Fruit fly (Drosophila melanogaster): ENCODE data around the gene CG13305.

Gene CG13305

DNA sequence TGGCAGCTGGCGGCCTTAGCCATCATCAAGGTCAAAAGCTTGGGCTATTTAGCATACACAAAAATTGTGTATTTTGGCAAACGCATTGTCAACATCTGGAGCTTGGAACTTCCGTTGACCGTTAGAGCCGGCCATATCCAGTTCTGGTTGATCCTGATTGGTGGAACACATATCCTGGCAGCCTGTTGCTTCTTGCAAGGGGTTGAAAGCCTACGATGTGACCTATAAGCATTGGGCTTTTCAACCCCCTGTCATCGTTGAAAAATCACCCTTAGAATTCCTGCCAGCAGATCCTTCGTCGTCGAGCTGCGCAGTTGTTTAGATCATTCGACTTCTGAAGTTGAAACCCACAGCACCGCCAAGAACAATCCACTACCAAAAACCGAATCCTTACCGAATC lies at the start of gene CG13305, which contains the start of gene Pex7:
Gene CG13305, minus strand, starts transcription at position 2 of the 400 bp plus-strand sequence.
Gene Pex7, plus strand, starts transcription at position 325 of the 400 bp plus-strand sequence.
- no peak for TF ChIP-seq insv (GFP tag; optimal IDR thresholded peaks at IDR 0.05)
- TF ChIP-seq Nf-YC (tag; optimal IDR thresholded peaks at IDR 0.05): peak; percentile 93
- peak; percentile 60; the same call in 1 of the 2 replicates for TF ChIP-seq seq (GFP tag; IDR thresholded peaks at IDR 0.05)
- peak; percentile 93 for TF ChIP-seq Nf-YB (GFP tag; optimal IDR thresholded peaks at IDR 0.05)
- no peak for TF ChIP-seq jing (GFP tag; optimal IDR thresholded peaks at IDR 0.05)
- no peak for TF ChIP-seq sc (optimal IDR thresholded peaks at IDR 0.05)
- no peak for TF ChIP-seq sc (GFP tag; optimal IDR thresholded peaks at IDR 0.05)
- no peak for TF ChIP-seq Antp (GFP tag; optimal IDR thresholded peaks at IDR 0.05)
- no peak for TF ChIP-seq B-H2 (GFP tag; optimal IDR thresholded peaks at IDR 0.05)
- TF ChIP-seq Hr78 (GFP tag; optimal IDR thresholded peaks at IDR 0.05): no peak
- TF ChIP-seq Xrp1 (GFP tag; IDR thresholded peaks at IDR 0.05): no peak
- TF ChIP-seq jumu (GFP tag; optimal IDR thresholded peaks at IDR 0.05): no peak
- TF ChIP-seq peb (GFP tag; IDR thresholded peaks at IDR 0.05): no peak
- TF ChIP-seq scrt (GFP tag; optimal IDR thresholded peaks at IDR 0.05): peak; percentile 91
- no peak for TF ChIP-seq CG17829 (tag; optimal IDR thresholded peaks at IDR 0.05)
- no peak for TF ChIP-seq Dp (GFP tag; optimal IDR thresholded peaks at IDR 0.05)

DNA sequence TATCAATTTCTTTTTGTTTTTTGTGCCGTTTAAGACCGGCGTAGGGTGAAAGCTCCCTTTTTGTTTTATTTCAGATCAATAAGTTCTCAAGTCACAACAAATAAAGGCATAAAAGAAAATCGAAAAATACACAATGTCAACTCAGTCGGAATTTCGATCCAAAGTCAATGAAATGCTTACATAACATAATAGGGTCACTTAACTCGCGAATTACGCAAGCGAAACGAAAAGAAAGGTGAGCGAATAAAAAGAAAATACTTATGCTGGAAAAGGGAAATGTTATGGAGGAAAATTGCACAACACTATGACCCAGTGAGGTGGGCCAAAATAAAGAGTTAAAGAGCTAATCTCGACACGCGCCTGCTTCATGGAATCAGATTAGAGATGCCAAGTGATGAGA lies 49.3 kb upstream of the CG13305 start:
- TF ChIP-seq CG14050 (GFP tag; IDR thresholded peaks at IDR 0.05): no peak
- no peak for TF ChIP-seq CG11398 (GFP tag; optimal IDR thresholded peaks at IDR 0.05)
- TF ChIP-seq CG10274 (GFP tag; optimal IDR thresholded peaks at IDR 0.05): no peak
- TF ChIP-seq Pdp1 (GFP tag; optimal IDR thresholded peaks at IDR 0.05): peak in 1 of 2 experiments; percentile 87
- no peak for TF ChIP-seq cad (GFP tag; optimal IDR thresholded peaks at IDR 0.05)

DNA sequence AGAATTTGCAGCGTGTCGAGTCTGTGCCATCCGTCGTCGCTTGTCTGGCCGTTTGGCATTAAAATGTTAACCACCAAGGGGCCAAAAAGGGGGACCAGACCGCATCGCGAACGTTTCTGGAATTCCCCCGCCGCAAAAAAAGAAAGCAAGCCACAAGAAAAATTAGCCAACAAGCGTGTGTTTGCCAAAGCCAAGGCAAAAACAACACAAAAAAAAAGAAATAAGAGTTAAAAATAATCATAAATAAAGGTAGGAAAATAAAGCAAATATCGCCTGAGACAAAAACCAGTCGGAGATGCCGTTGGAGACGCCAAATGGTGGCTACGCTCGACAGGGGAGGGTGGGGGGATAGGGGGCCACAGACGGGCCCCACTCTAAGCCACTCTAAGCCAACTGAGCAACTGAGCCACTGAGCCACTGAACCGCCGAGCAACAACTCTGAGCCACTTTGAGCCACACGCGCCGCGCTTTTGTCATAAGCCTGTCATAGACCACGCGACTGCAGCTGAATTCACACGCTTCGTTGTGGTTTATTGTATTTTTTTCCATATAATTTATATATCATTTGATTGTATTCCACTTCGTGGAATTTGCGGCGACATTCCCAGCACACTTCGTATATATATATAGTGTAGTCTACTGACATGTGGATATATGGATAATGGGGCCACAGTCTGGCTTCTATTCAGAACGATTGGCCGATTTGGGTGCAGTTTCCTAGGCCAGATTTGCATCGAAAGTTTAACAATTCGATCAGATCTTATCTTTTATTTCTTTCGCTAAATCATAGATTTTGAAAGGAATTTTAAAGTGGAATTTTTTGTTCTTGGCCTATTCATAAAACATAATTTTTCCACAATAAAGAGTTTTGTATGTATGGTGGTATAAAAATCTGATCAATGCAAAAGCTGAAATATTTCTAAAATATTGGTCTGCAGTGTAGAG lies 47.2 kb upstream of the CG13305 start:
- TF ChIP-seq MTF-1 (GFP tag; optimal IDR thresholded peaks at IDR 0.05; ENCODE audit: borderline replicate concordance): no peak
- no peak for TF ChIP-seq CG17612 (GFP tag; IDR thresholded peaks at IDR 0.05)
- no peak for TF ChIP-seq CG31388 (GFP tag; optimal IDR thresholded peaks at IDR 0.05)
- TF ChIP-seq CG9932 (GFP tag; IDR thresholded peaks at IDR 0.05): 0 out of 2 replicates have a peak, but pooled peaks have one; percentile 9
- TF ChIP-seq CG2116 (GFP tag; optimal IDR thresholded peaks at IDR 0.05): no peak
- 0 out of 2 replicates have a peak, but pooled peaks have one; percentile 45 for TF ChIP-seq vvl (GFP tag; IDR thresholded peaks at IDR 0.05)
- TF ChIP-seq sna (GFP tag; IDR thresholded peaks at IDR 0.05; ENCODE audit: partially characterized antibody): no peak
- TF ChIP-seq CG15514 (GFP tag; optimal IDR thresholded peaks at IDR 0.05): peak; percentile 9
- no peak for TF ChIP-seq CG14441 (GFP tag; IDR thresholded peaks at IDR 0.05)
- TF ChIP-seq CG12744 (GFP tag; optimal IDR thresholded peaks at IDR 0.05): no peak
- peak; percentile 24 for TF ChIP-seq sens (GFP tag)
- 0 out of 3 replicates have a peak, but pooled peaks have one; percentile 21 for TF ChIP-seq CG11456 (GFP tag; IDR thresholded peaks at IDR 0.05)
- peak; percentile 82 for TF ChIP-seq oc (tag; optimal IDR thresholded peaks at IDR 0.05)
- TF ChIP-seq CG9817 (tag; optimal IDR thresholded peaks at IDR 0.05): peak; percentile 17
- TF ChIP-seq Dbx (GFP tag; IDR thresholded peaks at IDR 0.05): 0 out of 3 replicates have a peak, but pooled peaks have one; percentile 33
- peak; percentile 26; the same call in 1 of the 2 replicates for TF ChIP-seq Rfx (GFP tag; IDR thresholded peaks at IDR 0.05)
- TF ChIP-seq kay (GFP tag; optimal IDR thresholded peaks at IDR 0.05): no peak
- TF ChIP-seq C15 (GFP tag; IDR thresholded peaks at IDR 0.05): 0 out of 3 replicates have a peak, but pooled peaks have one; percentile 33
- TF ChIP-seq CG3281 (GFP tag; optimal IDR thresholded peaks at IDR 0.05): peak; percentile 17
- TF ChIP-seq CG10431 (GFP tag; optimal IDR thresholded peaks at IDR 0.05): no peak
- TF ChIP-seq CG31365 (tag; optimal IDR thresholded peaks at IDR 0.05): no peak
- TF ChIP-seq CG4617 (GFP tag; optimal IDR thresholded peaks at IDR 0.05; ENCODE audit: borderline replicate concordance): no peak
- peak; percentile 46; the same call in 1 of the 2 replicates for TF ChIP-seq Drgx (GFP tag; IDR thresholded peaks at IDR 0.05)
- TF ChIP-seq sug (tag; optimal IDR thresholded peaks at IDR 0.05): peak; percentile 38
- no peak for TF ChIP-seq NK7.1 (GFP tag; optimal IDR thresholded peaks at IDR 0.05)
- TF ChIP-seq Dref (GFP tag; IDR thresholded peaks at IDR 0.05): no peak
